Fruit fly (Drosophila melanogaster): ENCODE data around the gene Sry-alpha.

- TF ChIP-seq CG8478 (optimal IDR thresholded peaks at IDR 0.05) (no peak), CTCF (optimal IDR thresholded peaks at IDR 0.05) (no peak)
These were observed 26.7 kb upstream of the Sry-alpha start for dm6 chr3R:30012602-30013489.
